Fruit fly (Drosophila melanogaster): Measurements from ENCODE around the gene CG13244.

Gene CG13244

dm6 chr2L:15912901-15913673 lies 3.6 kb upstream of the CG13244 start (continued):
- TF ChIP-seq CG6791 (GFP tag; IDR thresholded peaks at IDR 0.05; ENCODE audit: partially characterized antibody) (peak; percentile 65; the same call in 2 of the 3 replicates), ATbp (GFP tag; optimal IDR thresholded peaks at IDR 0.05) (peak; percentile 43), gt (GFP tag; IDR thresholded peaks at IDR 0.05) (no peak), CG16779 (GFP tag; IDR thresholded peaks at IDR 0.05) (no peak), Dfd (GFP tag; optimal IDR thresholded peaks at IDR 0.05) (no peak), CkIIα-i1 (GFP tag; IDR thresholded peaks at IDR 0.05) (no peak), fu2 (GFP tag; optimal IDR thresholded peaks at IDR 0.05) (no peak), CG9817 (tag; optimal IDR thresholded peaks at IDR 0.05) (peak; percentile 54), row (GFP tag; IDR thresholded peaks at IDR 0.05) (peak; percentile 70), Dp (GFP tag; optimal IDR thresholded peaks at IDR 0.05) (no peak), CG15479 (GFP tag; optimal IDR thresholded peaks at IDR 0.05) (no peak), Sry-β (GFP tag; optimal IDR thresholded peaks at IDR 0.05) (peak; percentile 2), CG32772 (GFP tag; IDR thresholded peaks at IDR 0.05) (0 out of 2 replicates have a peak, but pooled peaks have one; percentile 25), CG8924 (tag; optimal IDR thresholded peaks at IDR 0.05) (peak; percentile 51), h (optimal IDR thresholded peaks at IDR 0.05) (no peak), CG15514 (GFP tag; optimal IDR thresholded peaks at IDR 0.05) (peak; percentile 11), CG11504 (tag; optimal IDR thresholded peaks at IDR 0.05) (peak; percentile 88), CG17359 (tag; optimal IDR thresholded peaks at IDR 0.05) (peak; percentile 72), CG6683 (GFP tag; optimal IDR thresholded peaks at IDR 0.05) (no peak), CG6254 (GFP tag; optimal IDR thresholded peaks at IDR 0.05) (peak; percentile 5), CG10366 (GFP tag; IDR thresholded peaks at IDR 0.05) (peak; percentile 36; the same call in 1 of the 2 replicates), zen (tag; optimal IDR thresholded peaks at IDR 0.05) (peak; percentile 25), CG4730 (GFP tag; IDR thresholded peaks at IDR 0.05) (no peak; the same call in 1 of the 2 replicates), eyg (GFP tag; optimal IDR thresholded peaks at IDR 0.05) (no peak), da (GFP tag; optimal IDR thresholded peaks at IDR 0.05) (no peak), Sry-δ (GFP tag; optimal IDR thresholded peaks at IDR 0.05) (no peak), Myb (GFP tag; optimal IDR thresholded peaks at IDR 0.05) (no peak), Sox100B (GFP tag; optimal IDR thresholded peaks at IDR 0.05) (peak; percentile 94), CG18619 (GFP tag; optimal IDR thresholded peaks at IDR 0.05) (peak; percentile 85), CG6854 (GFP tag; optimal IDR thresholded peaks at IDR 0.05) (peak; percentile 55), Dad (GFP tag; optimal IDR thresholded peaks at IDR 0.05) (no peak), CG8089 (GFP tag; optimal IDR thresholded peaks at IDR 0.05) (no peak), wek (GFP tag; optimal IDR thresholded peaks at IDR 0.05) (peak; percentile 62), CG8290 (GFP tag; optimal IDR thresholded peaks at IDR 0.05) (no peak), CG8290 (tag; optimal IDR thresholded peaks at IDR 0.05) (peak in 1 of 2 experiments; percentile 84), MESR4 (GFP tag; optimal IDR thresholded peaks at IDR 0.05) (no peak), hkb (optimal IDR thresholded peaks at IDR 0.05) (no peak), hkb (GFP tag; IDR thresholded peaks at IDR 0.05) (no peak), CG3995 (GFP tag; optimal IDR thresholded peaks at IDR 0.05) (no peak), Ets97D (GFP tag; optimal IDR thresholded peaks at IDR 0.05) (no peak), tna (GFP tag; IDR thresholded peaks at IDR 0.05; ENCODE audit: partially characterized antibody) (peak; percentile 38; the same call in 1 of the 2 replicates), unpg (GFP tag; optimal IDR thresholded peaks at IDR 0.05) (peak; percentile 71), rib (GFP tag; IDR thresholded peaks at IDR 0.05) (peak; percentile 52; the same call in 1 of the 2 replicates), dpn (GFP tag; optimal IDR thresholded peaks at IDR 0.05) (peak; percentile 25 to 56), CG11093 (GFP tag; IDR thresholded peaks at IDR 0.05) (0 out of 3 replicates have a peak, but pooled peaks have one; percentile 16), tio (GFP tag; optimal IDR thresholded peaks at IDR 0.05) (peak; percentile 57), CG7786 (GFP tag; optimal IDR thresholded peaks at IDR 0.05) (no peak), dm (GFP tag; optimal IDR thresholded peaks at IDR 0.05) (no peak), nerfin-1 (tag; optimal IDR thresholded peaks at IDR 0.05) (peak; percentile 66), CG7271 (tag; optimal IDR thresholded peaks at IDR 0.05) (no peak)
